Worm (Caenorhabditis elegans) whole organism, dauer: ENCODE measurements around the gene F39F10.3.
"Not testable (repeated sequence)": the region's sequence is repeated elsewhere in the genome, so short reads cannot be mapped to it uniquely, and the experiment has no call there.

Experiments used
- unc-62 ChIP-seq: sonication (generic microtip); optimal IDR thresholded peaks from 2 replicates; lab custom pipeline; 2017; ENCODE audit warnings: missing biosample characterization, missing genetic modification reagents, missing genetic modification characterization

The F39F10.3 gene

ce11 chrX:16891683-16892082, at the start of gene F39F10.3:
F39F10.3 (plus strand) TSS chrX:16891983.
- TF ChIP-seq unc-62 = no peak

DNA sequence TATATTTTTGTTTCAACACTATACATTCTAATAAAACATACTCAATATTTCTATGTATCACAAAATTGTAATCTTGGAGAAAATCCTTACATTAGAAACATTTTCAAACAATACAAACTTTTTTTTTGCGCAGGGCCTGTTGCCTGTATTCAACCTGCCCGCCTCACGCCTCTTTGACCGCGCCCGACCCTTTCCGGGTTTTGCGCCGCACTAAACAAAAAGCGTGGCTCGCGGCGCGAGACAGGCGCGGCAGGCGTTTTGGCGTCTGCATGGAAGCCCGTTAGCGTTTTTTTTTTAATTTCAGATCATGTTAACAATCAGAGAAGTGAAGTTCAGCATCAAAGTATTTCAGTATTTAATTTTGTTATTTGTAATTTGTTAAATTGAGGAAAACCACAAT, 48.8 kb upstream of the F39F10.3 start:
- no peak for TF ChIP-seq unc-62

ce11 chrX:16844924-16845323, 46.9 kb upstream of the F39F10.3 start, which contains the start of gene F41G4.8:
F41G4.8 (minus strand) TSS chrX:16845024.
- TF ChIP-seq unc-62 = no peak

DNA sequence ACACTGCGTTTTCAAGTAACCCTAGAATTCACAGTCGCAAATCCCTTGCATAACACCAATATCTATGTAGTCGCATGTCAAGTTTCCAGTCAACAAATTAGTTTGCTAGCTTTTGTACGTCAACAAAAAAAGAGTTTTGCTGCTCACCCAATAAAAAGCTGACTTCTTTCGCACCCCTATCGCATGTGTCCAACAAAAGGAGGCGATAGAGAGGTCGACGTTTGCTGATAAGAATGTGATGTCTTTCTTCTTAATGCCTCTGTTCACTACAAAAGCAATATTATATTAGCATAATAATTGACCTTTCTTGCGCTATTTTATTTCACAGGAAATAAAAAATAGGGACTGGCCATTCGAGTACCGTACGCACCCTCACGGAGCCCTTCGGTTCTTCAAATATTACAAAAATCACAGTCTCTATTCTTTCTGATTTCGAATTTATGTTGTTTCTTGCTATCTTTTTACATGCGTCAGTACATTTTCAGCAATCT, 31.8 kb upstream of the F39F10.3 start, which contains the start of gene T20F7.3:
T20F7.3 (plus strand) TSS at position 441 of the 491 bp plus-strand sequence.
- no peak for TF ChIP-seq unc-62

ce11 chrX:16863320-16863719, 28.5 kb upstream of the F39F10.3 start:
- TF ChIP-seq unc-62 = no peak

DNA sequence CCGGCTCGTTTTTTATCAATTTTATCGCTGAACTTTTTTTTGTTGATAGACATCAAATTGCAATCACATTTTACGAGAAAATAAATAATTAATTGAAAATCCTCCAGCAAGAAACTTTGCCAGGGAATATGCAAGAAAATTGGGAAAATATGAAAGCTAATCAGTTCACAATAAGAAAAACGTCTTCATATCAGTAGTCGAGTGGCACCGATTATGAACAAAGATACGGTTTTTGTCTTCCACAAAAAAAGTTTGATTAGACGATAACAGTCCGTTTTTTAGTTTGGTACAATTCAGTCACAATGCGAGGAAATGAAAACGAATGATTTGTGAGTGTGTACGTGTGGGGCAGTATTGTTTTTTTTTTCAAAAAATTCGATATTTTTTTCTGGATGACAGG, 26.8 kb upstream of the F39F10.3 start:
- TF ChIP-seq unc-62 = no peak

DNA sequence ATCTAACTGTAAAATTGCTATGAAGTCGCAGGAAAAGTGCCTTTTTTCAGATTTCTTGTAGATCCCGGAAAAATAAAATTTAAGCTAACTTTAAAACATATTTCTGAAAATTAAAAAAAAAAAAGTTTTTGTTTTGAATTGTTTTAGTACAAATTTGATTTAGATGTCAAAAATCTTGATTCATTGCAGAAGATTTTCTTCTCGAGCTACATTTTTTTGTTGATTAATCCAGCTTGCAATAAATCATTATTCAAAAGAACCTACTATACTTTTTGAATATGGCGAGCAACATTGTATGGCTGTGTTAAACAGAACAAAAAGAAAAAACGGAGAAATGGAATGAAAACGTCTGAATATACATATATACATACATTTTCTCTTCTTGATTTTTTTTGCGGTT, 26.1 kb upstream of the F39F10.3 start:
- TF ChIP-seq unc-62 = no peak

DNA sequence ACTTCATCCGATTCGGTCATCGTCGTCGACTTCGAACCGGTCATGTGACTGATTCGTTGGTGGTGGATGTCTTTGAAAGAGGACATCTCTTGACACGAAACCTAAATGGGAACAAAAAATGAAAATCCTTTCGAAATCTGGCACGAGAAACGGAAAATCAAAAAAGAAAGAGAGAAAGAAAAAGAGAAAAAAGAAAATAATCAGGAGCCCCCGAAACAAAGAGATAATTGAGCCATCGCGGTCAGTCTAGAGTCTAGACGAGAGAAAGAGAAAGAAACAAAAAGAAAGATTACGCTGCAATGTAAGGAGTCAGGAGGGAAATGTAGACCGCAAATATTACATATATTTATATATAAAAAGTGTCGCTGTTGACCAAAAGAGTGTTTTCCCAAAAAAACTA, 22.9 kb upstream of the F39F10.3 start, which contains the start of gene aakg-2:
aakg-2 (minus strand) TSS at position 101 of the 400 bp plus-strand sequence.
- no peak for TF ChIP-seq unc-62

- no peak for TF ChIP-seq unc-62
Observed at ce11 chrX:16871355-16871754, 20.4 kb upstream of the F39F10.3 start.

- TF ChIP-seq unc-62 = no peak
Observed at ce11 chrX:16872446-16872962, 19.3 kb upstream of the F39F10.3 start, which contains the start of gene T20F7.1. T20F7.1 (plus strand) TSS chrX:16872912.

ce11 chrX:16880426-16880825, 11.4 kb upstream of the F39F10.3 start, which contains the start of gene acs-9:
acs-9 (minus strand) TSS chrX:16880526.
- no peak for TF ChIP-seq unc-62

DNA sequence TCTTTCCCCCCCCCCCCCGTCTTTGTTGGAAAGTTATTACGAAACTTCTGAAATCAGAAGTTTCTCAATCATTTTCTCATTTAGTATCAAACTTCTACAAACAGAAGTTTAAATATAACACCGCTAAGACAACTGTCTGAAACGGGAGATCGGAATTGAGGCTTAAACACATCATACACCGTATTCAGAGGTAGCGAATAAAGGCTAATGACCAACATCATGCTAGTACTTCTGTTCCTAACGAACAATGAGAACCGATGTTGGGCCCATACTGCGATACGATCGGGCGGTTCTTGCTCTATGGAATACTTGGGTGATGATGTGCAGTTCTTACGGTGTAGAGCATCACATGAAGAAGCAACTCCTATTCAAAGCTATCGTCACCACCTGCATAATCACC, 8.4 kb upstream of the F39F10.3 start, which contains the start of gene Y13C8A.1:
Y13C8A.1 (plus strand) TSS at position 301 of the 400 bp plus-strand sequence.
- TF ChIP-seq unc-62 = not testable (repeated sequence)

DNA sequence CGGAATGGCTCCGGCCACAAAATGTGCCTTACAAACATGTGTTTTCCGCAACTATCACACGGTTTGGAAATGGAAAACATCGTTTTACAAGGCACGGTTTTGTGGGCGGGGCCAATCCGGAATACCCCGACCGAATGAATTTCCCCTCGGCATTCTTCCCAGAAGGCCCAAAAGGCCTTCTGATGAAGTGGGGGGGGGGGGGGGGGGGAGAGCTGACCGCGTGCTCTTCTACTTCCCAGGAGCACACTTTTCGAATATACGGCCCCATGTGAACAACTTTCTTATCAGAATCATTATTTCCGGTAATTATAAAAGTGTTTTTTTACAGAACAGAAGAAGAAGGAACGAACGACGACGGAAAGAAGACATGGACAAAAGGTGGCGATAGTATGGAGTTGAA, 7.7 kb upstream of the F39F10.3 start:
- TF ChIP-seq unc-62 = no peak

DNA sequence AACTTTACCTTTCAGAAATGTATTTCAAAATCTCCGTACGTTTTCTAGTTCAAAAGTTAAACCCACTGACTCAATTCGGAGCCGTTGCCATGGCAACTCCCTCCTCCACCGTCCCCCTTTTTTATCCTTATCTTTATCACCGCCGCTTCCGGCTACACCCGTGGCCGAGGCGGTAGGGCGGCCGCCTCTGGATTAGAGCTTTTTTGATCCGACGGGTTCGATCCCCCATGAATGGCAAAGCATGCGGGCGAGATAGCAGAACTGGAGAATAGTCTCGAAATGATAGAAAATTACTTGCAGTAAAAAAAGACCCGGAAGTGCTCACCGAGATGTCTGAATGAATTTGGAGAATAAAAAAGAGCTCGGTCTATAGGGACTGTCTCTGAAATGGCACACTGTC, 2.0 kb downstream of the F39F10.3 start:
- TF ChIP-seq unc-62 = no peak

DNA sequence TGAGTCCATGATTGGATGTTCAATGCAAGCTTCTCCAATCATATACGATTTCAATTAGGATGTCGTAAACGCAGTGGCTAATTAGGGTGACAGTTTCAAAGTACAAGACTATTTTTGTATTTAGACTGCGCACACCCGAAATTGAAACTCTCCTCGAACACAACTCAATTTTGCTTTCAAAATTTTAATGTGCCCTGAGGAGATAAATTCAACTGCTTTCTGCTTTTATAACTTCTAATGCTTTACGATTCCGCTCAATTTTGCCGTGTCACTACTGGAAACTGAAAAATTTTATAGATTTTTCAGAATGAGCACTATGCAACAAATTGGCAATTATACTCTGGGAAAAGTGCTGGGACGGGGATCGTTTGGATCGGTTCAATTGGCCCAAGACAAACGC, 2.8 kb downstream of the F39F10.3 start, which contains the start of gene F39F10.2:
F39F10.2 (plus strand) TSS at position 301 of the 400 bp plus-strand sequence.
- no peak for TF ChIP-seq unc-62

ce11 chrX:16902657-16903056, 10.9 kb downstream of the F39F10.3 start:
- no peak for TF ChIP-seq unc-62

DNA sequence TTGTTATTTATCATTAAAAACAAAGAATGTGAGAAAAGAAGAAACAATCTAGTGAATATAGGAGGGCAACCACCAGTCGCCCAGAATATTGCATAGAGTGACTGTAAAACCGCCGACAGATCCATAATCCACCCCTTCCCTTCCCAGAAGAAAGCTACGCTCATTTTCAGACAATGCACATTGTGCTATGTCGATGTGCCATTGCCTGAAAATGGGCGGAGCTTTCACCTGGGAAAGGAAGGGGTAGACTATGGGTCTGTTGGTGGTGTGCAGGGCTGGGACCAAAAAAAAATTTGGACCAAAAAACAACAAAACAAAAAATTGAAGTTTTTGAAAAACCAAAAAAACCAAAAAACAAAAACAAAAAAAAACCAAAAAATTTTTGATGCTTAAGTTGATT, 11.8 kb downstream of the F39F10.3 start, which contains the start of gene F39F10.4:
F39F10.4 (minus strand) TSS at position 101 of the 400 bp plus-strand sequence.
- TF ChIP-seq unc-62 = no peak

DNA sequence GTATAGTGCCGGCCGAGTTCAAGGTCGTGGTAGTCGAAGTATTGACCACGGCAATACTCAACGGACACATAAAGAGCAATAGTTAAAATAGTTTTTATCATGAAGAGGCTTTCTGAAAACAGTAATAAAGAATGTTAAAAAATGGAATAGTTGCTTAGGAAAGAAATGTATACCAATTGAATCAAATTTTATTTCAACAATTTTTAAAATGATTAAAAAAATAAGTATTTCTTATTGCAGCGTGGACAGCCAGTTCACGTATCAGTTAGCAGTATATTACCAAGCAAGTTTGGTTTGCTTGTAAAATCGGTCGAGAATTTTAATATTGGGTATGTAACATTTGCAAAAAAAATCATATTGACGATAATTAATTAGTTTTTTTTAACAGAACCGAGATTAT, 21.9 kb downstream of the F39F10.3 start, which contains the start of gene F39F10.5:
F39F10.5 (minus strand) TSS at position 101 of the 400 bp plus-strand sequence.
- not testable (repeated sequence) for TF ChIP-seq unc-62
